Worm (Caenorhabditis elegans) whole organism, late embryonic: ENCODE data around the gene Y52E8A.3.

Experiments
- C08G9.2 ChIP-seq: sonication (generic microtip); optimal IDR thresholded peaks from 2 replicates; lab custom pipeline; 2016; ENCODE audit warnings: mild to moderate bottlenecking, missing genetic modification characterization, moderate library complexity, missing compliant biosample characterization
- F13H6.1 ChIP-seq: sonication (generic microtip); optimal IDR thresholded peaks from 2 replicates; lab custom pipeline; 2016; ENCODE audit warnings: missing genetic modification characterization, missing compliant biosample characterization
- K02D7.2 ChIP-seq: sonication (generic microtip); optimal IDR thresholded peaks from 2 replicates; lab custom pipeline; 2017; ENCODE audit warnings: mild to moderate bottlenecking, missing genetic modification characterization, missing compliant biosample characterization
- K09A11.1 ChIP-seq: sonication (generic microtip); optimal IDR thresholded peaks from 2 replicates; lab custom pipeline; 2017; ENCODE audit warnings: antibody characterized with exemption, mild to moderate bottlenecking, missing genetic modification characterization, missing compliant biosample characterization; ENCODE audit not compliant: insufficient read depth
- T23F11.4 ChIP-seq: fragments of 200-800 bp; sonication (Bioruptor generic); optimal IDR thresholded peaks from 2 replicates; lab custom pipeline; 2018; ENCODE audit warnings: mild to moderate bottlenecking, missing genetic modification characterization, missing compliant biosample characterization
- Y22D7AL.16 ChIP-seq: sonication (generic microtip); optimal IDR thresholded peaks from 2 replicates; lab custom pipeline; 2016; ENCODE audit warnings: missing genetic modification characterization, missing compliant biosample characterization
- ceh-14 ChIP-seq: sonication (generic microtip); optimal IDR thresholded peaks from 2 replicates; lab custom pipeline; 2016; ENCODE audit warnings: missing genotype, missing genetic modification characterization, missing compliant biosample characterization
- ceh-18 ChIP-seq: sonication (generic microtip); optimal IDR thresholded peaks from 2 replicates; lab custom pipeline; 2016; ENCODE audit warnings: missing genetic modification characterization, missing compliant biosample characterization
- ceh-24 ChIP-seq: sonication (generic microtip); optimal IDR thresholded peaks from 2 replicates; lab custom pipeline; 2016; ENCODE audit warnings: mild to moderate bottlenecking, missing genetic modification characterization, missing compliant biosample characterization
- ceh-31 ChIP-seq: sonication (generic microtip); optimal IDR thresholded peaks from 2 replicates; lab custom pipeline; 2016; ENCODE audit warnings: missing genetic modification characterization, missing compliant biosample characterization
- ceh-45 ChIP-seq: fragments of 200-800 bp; sonication (Bioruptor generic); IDR thresholded peaks from 2 replicates; pipeline ENCODE4 v1.3.6; 2022; ENCODE audit warnings: missing genetic modification reagents, missing genetic modification characterization, missing compliant biosample characterization
- ceh-48 ChIP-seq: sonication (generic microtip); optimal IDR thresholded peaks from 2 replicates; lab custom pipeline; 2016; ENCODE audit warnings: missing genetic modification characterization, inconsistent platforms, missing compliant biosample characterization
- ceh-9 ChIP-seq: sonication (generic microtip); optimal IDR thresholded peaks from 2 replicates; lab custom pipeline; 2016; ENCODE audit warnings: mild to moderate bottlenecking, missing genetic modification characterization, inconsistent platforms, missing compliant biosample characterization
- che-1 ChIP-seq: sonication (generic microtip); optimal IDR thresholded peaks from 2 replicates; lab custom pipeline; 2016; ENCODE audit warnings: mild to moderate bottlenecking, missing genetic modification characterization, missing compliant biosample characterization
- dmd-4 ChIP-seq: sonication (generic microtip); optimal IDR thresholded peaks from 2 replicates; lab custom pipeline; 2016; ENCODE audit warnings: borderline replicate concordance, missing genetic modification characterization, missing compliant biosample characterization
- dve-1 ChIP-seq: sonication (generic microtip); optimal IDR thresholded peaks from 2 replicates; lab custom pipeline; 2017; ENCODE audit warnings: antibody characterized with exemption, mild to moderate bottlenecking, missing genetic modification characterization, missing compliant biosample characterization
- elt-2 ChIP-seq: sonication (generic microtip); optimal IDR thresholded peaks from 2 replicates; lab custom pipeline; 2016; ENCODE audit warnings: missing genetic modification reagents, missing genetic modification characterization, missing compliant biosample characterization
- elt-4 ChIP-seq: sonication (generic microtip); optimal IDR thresholded peaks from 2 replicates; lab custom pipeline; 2016; ENCODE audit warnings: missing genetic modification characterization, missing compliant biosample characterization
- ets-4 ChIP-seq: sonication (generic microtip); optimal IDR thresholded peaks from 2 replicates; lab custom pipeline; 2016; ENCODE audit warnings: missing genetic modification characterization, missing compliant biosample characterization
- gmeb-2 ChIP-seq: sonication (generic microtip); optimal IDR thresholded peaks from 2 replicates; lab custom pipeline; 2016; ENCODE audit warnings: missing genetic modification characterization, inconsistent platforms, missing compliant biosample characterization
- hlh-6 ChIP-seq: sonication (generic microtip); optimal IDR thresholded peaks from 2 replicates; lab custom pipeline; 2016; ENCODE audit warnings: missing genotype, missing genetic modification characterization, missing compliant biosample characterization
- madf-2 ChIP-seq: sonication (generic microtip); optimal IDR thresholded peaks from 2 replicates; lab custom pipeline; 2017; ENCODE audit warnings: missing genetic modification characterization, missing compliant biosample characterization
- nfya-1 ChIP-seq: sonication (generic microtip); optimal IDR thresholded peaks from 2 replicates; lab custom pipeline; 2017; ENCODE audit warnings: missing genetic modification characterization, mild to moderate bottlenecking, missing compliant biosample characterization, antibody characterized with exemption, moderate library complexity
- npax-4 ChIP-seq: sonication (generic microtip); optimal IDR thresholded peaks from 2 replicates; lab custom pipeline; 2016; ENCODE audit warnings: missing genetic modification characterization, missing compliant biosample characterization
- odd-2 ChIP-seq: sonication (generic microtip); optimal IDR thresholded peaks from 2 replicates; lab custom pipeline; 2017; ENCODE audit warnings: antibody characterized with exemption, mild to moderate bottlenecking, missing genetic modification characterization, missing compliant biosample characterization
- pag-3 ChIP-seq: sonication (generic microtip); optimal IDR thresholded peaks from 2 replicates; lab custom pipeline; 2016; ENCODE audit warnings: missing compliant biosample characterization, missing genetic modification characterization, borderline replicate concordance
- pax-1 ChIP-seq: fragments of 150-350 bp; optimal IDR thresholded peaks from 2 replicates; lab custom pipeline; 2014; ENCODE audit warnings: missing biosample characterization, missing genetic modification characterization
- pha-2 ChIP-seq: sonication (generic microtip); optimal IDR thresholded peaks from 2 replicates; lab custom pipeline; 2017; ENCODE audit warnings: mild to moderate bottlenecking, missing genetic modification characterization, missing compliant biosample characterization
- pros-1 ChIP-seq: fragments of 150-350 bp; optimal IDR thresholded peaks from 2 replicates; lab custom pipeline; 2014; ENCODE audit warnings: missing biosample characterization, missing genetic modification reagents, missing genetic modification characterization
- ref-2 ChIP-seq: sonication (generic microtip); optimal IDR thresholded peaks from 2 replicates; lab custom pipeline; 2016; ENCODE audit warnings: missing genetic modification characterization, missing compliant biosample characterization
- rnt-1 ChIP-seq: sonication (generic microtip); optimal IDR thresholded peaks from 2 replicates; lab custom pipeline; 2016; ENCODE audit warnings: missing genetic modification characterization, missing compliant biosample characterization
- sdc-2 ChIP-seq: sonication (generic microtip); optimal IDR thresholded peaks from 2 replicates; lab custom pipeline; 2016; ENCODE audit warnings: missing genotype, missing genetic modification characterization, missing compliant biosample characterization
- sox-2 ChIP-seq: fragments of 200-800 bp; sonication (Bioruptor generic); IDR thresholded peaks from 2 replicates; pipeline ENCODE4 v1.3.6; 2022; ENCODE audit warnings: missing genetic modification reagents, missing genetic modification characterization, missing compliant biosample characterization
- sox-4 ChIP-seq: sonication (generic microtip); optimal IDR thresholded peaks from 2 replicates; lab custom pipeline; 2017; ENCODE audit warnings: mild to moderate bottlenecking, missing genetic modification characterization, inconsistent platforms, missing compliant biosample characterization
- syd-9 ChIP-seq: sonication (generic microtip); optimal IDR thresholded peaks from 2 replicates; lab custom pipeline; 2016; ENCODE audit warnings: mild to moderate bottlenecking, missing genetic modification characterization, moderate library complexity, missing compliant biosample characterization
- tbx-7 ChIP-seq: sonication (generic microtip); optimal IDR thresholded peaks from 2 replicates; lab custom pipeline; 2016; ENCODE audit warnings: missing genotype, missing genetic modification characterization, missing compliant biosample characterization
- ttx-3 ChIP-seq: sonication (generic microtip); optimal IDR thresholded peaks from 2 replicates; lab custom pipeline; 2016; ENCODE audit warnings: missing genetic modification reagents, missing genetic modification characterization, missing compliant biosample characterization
- unc-3 ChIP-seq, 2 experiments: fragments of 200-800 bp in 1 of 2; sonication (Bioruptor generic) in 1 of 2; sonication (generic microtip) in 1 of 2; conservative IDR thresholded peaks in 1 of 2; optimal IDR thresholded peaks in 1 of 2; 2 replicates each; pipeline versions ENCODE4 v1.3.6 to Lab custom; 2016 to 2022; ENCODE audit warnings: missing compliant biosample characterization in 2 of 2, missing genetic modification characterization in 2 of 2, missing genetic modification reagents in 1 of 2
- unc-42 ChIP-seq: sonication (generic microtip); optimal IDR thresholded peaks from 2 replicates; lab custom pipeline; 2016; ENCODE audit warnings: missing genotype, missing genetic modification characterization, missing compliant biosample characterization

Y52E8A.3 gene

ce11 chrII:4299227-4299703 is 7.5 kb downstream of the Y52E8A.3 start, which contains the start of gene sco-1 (continued):
- TF ChIP-seq odd-2 (no peak), elt-2 (tag; lab: Kevin White, UChicago) (peak; percentile 84), unc-42 (peak; percentile 71), npax-4 (tag; lab: Kevin White, UChicago) (no peak), ceh-48 (tag; lab: Kevin White, UChicago) (peak; percentile 11), dmd-4 (tag; lab: Kevin White, UChicago) (no peak), dve-1 (tag; lab: Kevin White, UChicago) (peak; percentile 76), gmeb-2 (tag; lab: Kevin White, UChicago) (no peak), rnt-1 (peak; percentile 83), ets-4 (tag; lab: Kevin White, UChicago) (peak; percentile 92), sox-2 (no peak), ceh-45 (GFP tag; lab: Robert Waterston, UW) (0 out of 2 replicates have a peak, but pooled peaks have one; percentile 36), ceh-18 (tag; lab: Kevin White, UChicago) (peak; percentile 65), ceh-24 (no peak), pros-1 (tag; lab: Kevin White, UChicago) (no peak), sox-4 (tag; lab: Kevin White, UChicago) (no peak), C08G9.2 (tag; lab: Kevin White, UChicago) (peak; percentile 88), pha-2 (tag; lab: Kevin White, UChicago) (no peak), tbx-7 (tag; lab: Kevin White, UChicago) (peak; percentile 58), hlh-6 (tag; lab: Kevin White, UChicago) (no peak)
- TF ChIP-seq, all 69 proteins: peak for 30

ce11 chrII:4297259-4297658 is 9.5 kb downstream of the Y52E8A.3 start:
- TF ChIP-seq syd-9 (tag; lab: Kevin White, UChicago) (no peak), K02D7.2 (tag; lab: Kevin White, UChicago) (no peak), che-1 (tag; lab: Kevin White, UChicago) (no peak), ref-2 (no peak), ceh-9 (tag; lab: Kevin White, UChicago) (no peak), pag-3 (tag; lab: Kevin White, UChicago) (no peak), F13H6.1 (no peak), Y22D7AL.16 (no peak), K09A11.1 (no peak)
- TF ChIP-seq, all 69 proteins: peak for 0

- TF ChIP-seq elt-4 (tag; lab: Kevin White, UChicago), result no peak
- TF ChIP-seq dmd-4 (tag; lab: Kevin White, UChicago), result no peak
- TF ChIP-seq sox-4 (tag; lab: Kevin White, UChicago), result no peak
- no peak for TF ChIP-seq ets-4 (tag; lab: Kevin White, UChicago)
- TF ChIP-seq dve-1 (tag; lab: Kevin White, UChicago), result no peak
These were observed 12.0 kb downstream of the Y52E8A.3 start, which contains the start of gene rml-4 for ce11 chrII:4294801-4295200. Gene rml-4, plus strand, starts transcription at chrII:4295101.

- TF ChIP-seq madf-2 (tag; lab: Kevin White, UChicago) (no peak), nfya-1 (tag; lab: Kevin White, UChicago) (no peak), ceh-14 (no peak), ceh-31 (tag; lab: Kevin White, UChicago) (no peak), ttx-3 (tag; lab: Kevin White, UChicago) (no peak), Y22D7AL.16 (no peak), F13H6.1 (no peak), dmd-4 (tag; lab: Kevin White, UChicago) (no peak), pros-1 (tag; lab: Kevin White, UChicago) (no peak), T23F11.4 (no peak), ceh-48 (tag; lab: Kevin White, UChicago) (no peak), sdc-2 (tag; lab: Kevin White, UChicago) (no peak), rnt-1 (no peak), tbx-7 (tag; lab: Kevin White, UChicago) (no peak), ceh-45 (GFP tag; lab: Robert Waterston, UW) (no peak), pax-1 (tag; lab: Kevin White, UChicago) (no peak), unc-3 (GFP tag; conservative IDR thresholded peaks at IDR 0.05; lab: Robert Waterston, UW) (no peak), unc-3 (tag; optimal IDR thresholded peaks at IDR 0.05; lab: Kevin White, UChicago) (no peak), odd-2 (no peak)
These were observed 12.6 kb downstream of the Y52E8A.3 start for ce11 chrII:4294189-4294588.
